Worm (Caenorhabditis elegans) whole organism, L1 larva: ENCODE measurements around the gene F49C12.1.

ENCODE experiments used
- C34B4.2 ChIP-seq: sonication (generic microtip); optimal IDR thresholded peaks from 2 replicates; lab custom pipeline; 2017; ENCODE audit warnings: mild to moderate bottlenecking, missing genetic modification characterization, missing compliant biosample characterization
- aly-2 ChIP-seq: fragments of 150-350 bp; optimal IDR thresholded peaks from 2 replicates; lab custom pipeline; 2014; ENCODE audit warnings: missing biosample characterization, missing genetic modification characterization
- lir-3 ChIP-seq: sonication (generic microtip); optimal IDR thresholded peaks from 2 replicates; lab custom pipeline; 2016; ENCODE audit warnings: mild to moderate bottlenecking, missing genetic modification characterization, moderate library complexity, missing compliant biosample characterization; ENCODE audit not compliant: poor library complexity
- nhr-19 ChIP-seq: fragments of 200-800 bp; sonication (Bioruptor generic); conservative IDR thresholded peaks from 2 replicates; pipeline ENCODE4 v1.3.6; 2022; ENCODE audit warnings: missing genetic modification characterization, missing compliant biosample characterization
- nhr-237 ChIP-seq: fragments of 150-350 bp; optimal IDR thresholded peaks from 2 replicates; lab custom pipeline; 2014; ENCODE audit warnings: missing biosample characterization, missing genetic modification characterization
- nhr-71 ChIP-seq: sonication (generic microtip); optimal IDR thresholded peaks from 2 replicates; lab custom pipeline; 2016; ENCODE audit warnings: mild to moderate bottlenecking, missing genetic modification characterization, moderate library complexity, missing compliant biosample characterization
- skn-1 ChIP-seq: fragments of 150-350 bp; optimal IDR thresholded peaks from 2 replicates; lab custom pipeline; 2014; ENCODE audit warnings: missing biosample characterization, missing genetic modification characterization
- unc-86 ChIP-seq: sonication (generic microtip); optimal IDR thresholded peaks from 2 replicates; lab custom pipeline; 2016; ENCODE audit warnings: missing genetic modification characterization, missing compliant biosample characterization

ce11 chrIV:9266464-9266863 is 29.7 kb downstream of the F49C12.1 start, which contains the start of gene Y11D7A.19:
- no peak for TF ChIP-seq lir-3 (tag; lab: Kevin White, UChicago)
- TF ChIP-seq nhr-19, result no peak
- no peak for TF ChIP-seq nhr-71
- no peak for TF ChIP-seq C34B4.2 (tag; lab: Kevin White, UChicago)
- no peak for TF ChIP-seq aly-2 (tag; lab: Kevin White, UChicago)
- TF ChIP-seq skn-1 (tag; lab: Kevin White, UChicago), result no peak
- TF ChIP-seq nhr-237, result no peak
- TF ChIP-seq unc-86, result no peak
